Fruit fly (Drosophila melanogaster) whole organism, pupa: ENCODE measurements around the gene Set2.

Source experiments
- CG10348 ChIP-seq: fragments of 200-800 bp; sonication (Bioruptor generic); IDR thresholded peaks from 2 replicates; pipeline ENCODE4 v1.3.6; 2022; ENCODE audit warnings: missing biosample characterization, missing genetic modification characterization
- CG12605 ChIP-seq: fragments of 200-800 bp; sonication (Bioruptor generic); IDR thresholded peaks from 2 replicates; pipeline ENCODE4 v1.3.6; 2022; ENCODE audit warnings: missing biosample characterization, missing genetic modification characterization
- CG13204 ChIP-seq: fragments of 200-800 bp; sonication (Bioruptor generic); optimal IDR thresholded peaks from 2 replicates; lab custom pipeline; 2018; ENCODE audit warnings: missing biosample characterization, mild to moderate bottlenecking, missing genetic modification characterization, moderate library complexity
- CG14655 ChIP-seq: fragments of 200-800 bp; sonication (Bioruptor generic); optimal IDR thresholded peaks from 3 replicates; lab custom pipeline; 2017; ENCODE audit warnings: mild to moderate bottlenecking, missing biosample characterization, missing genetic modification reagents, missing genetic modification characterization
- CG15710 ChIP-seq: fragments of 200-800 bp; sonication (Bioruptor generic); optimal IDR thresholded peaks from 2 replicates; lab custom pipeline; 2018; ENCODE audit warnings: missing biosample characterization, mild to moderate bottlenecking, missing genetic modification characterization, moderate library complexity
- CG17806 ChIP-seq: fragments of 200-800 bp; sonication (Bioruptor generic); optimal IDR thresholded peaks from 2 replicates; lab custom pipeline; 2018; ENCODE audit warnings: missing biosample characterization, mild to moderate bottlenecking, missing genetic modification characterization, moderate library complexity
- CG32121 ChIP-seq: fragments of 200-800 bp; sonication (Bioruptor generic); IDR thresholded peaks from 2 replicates; pipeline ENCODE4 v1.3.6; 2022; ENCODE audit warnings: missing biosample characterization, missing genetic modification characterization
- CG34367 ChIP-seq: fragments of 200-800 bp; sonication (Bioruptor generic); optimal IDR thresholded peaks from 2 replicates; lab custom pipeline; 2018; ENCODE audit warnings: missing biosample characterization, mild to moderate bottlenecking, missing genetic modification characterization
- CG4496 ChIP-seq: fragments of 200-800 bp; sonication (Bioruptor generic); IDR thresholded peaks from 3 replicates; pipeline ENCODE4 v1.3.6; 2022; ENCODE audit warnings: missing biosample characterization, missing genetic modification characterization
- CG8159 ChIP-seq: fragments of 200-800 bp; sonication (Bioruptor generic); optimal IDR thresholded peaks from 3 replicates; lab custom pipeline; 2018; ENCODE audit warnings: missing biosample characterization, mild to moderate bottlenecking, missing genetic modification characterization, moderate library complexity
- CG8301 ChIP-seq: fragments of 200-800 bp; sonication (Bioruptor generic); optimal IDR thresholded peaks from 2 replicates; lab custom pipeline; 2018; ENCODE audit warnings: missing biosample characterization, mild to moderate bottlenecking, missing genetic modification characterization
- CG9948 ChIP-seq: fragments of 200-800 bp; sonication (Bioruptor generic); optimal IDR thresholded peaks from 2 replicates; lab custom pipeline; 2018; ENCODE audit warnings: missing biosample characterization, mild to moderate bottlenecking, missing genetic modification characterization, moderate library complexity
- D1 ChIP-seq: fragments of 200-800 bp; sonication (Bioruptor generic); optimal IDR thresholded peaks from 2 replicates; lab custom pipeline; 2018; ENCODE audit warnings: missing biosample characterization, mild to moderate bottlenecking, missing genetic modification characterization, moderate library complexity
- EcR ChIP-seq: fragments of 200-800 bp; sonication (Bioruptor generic); optimal IDR thresholded peaks from 3 replicates; lab custom pipeline; 2019; ENCODE audit warnings: missing biosample characterization, missing genetic modification characterization, mild to moderate bottlenecking, moderate library complexity, missing genetic modification reagents
- Ets98B ChIP-seq: fragments of 200-800 bp; sonication (Bioruptor generic); IDR thresholded peaks from 2 replicates; pipeline ENCODE4 v1.3.6; 2022; ENCODE audit warnings: missing biosample characterization, missing genetic modification characterization
- Pif1A ChIP-seq: fragments of 200-800 bp; sonication (Bioruptor generic); optimal IDR thresholded peaks from 3 replicates; lab custom pipeline; 2016; ENCODE audit warnings: missing biosample characterization, missing genetic modification characterization
- Pif1B ChIP-seq: fragments of 200-800 bp; sonication (Bioruptor generic); optimal IDR thresholded peaks from 3 replicates; lab custom pipeline; 2016; ENCODE audit warnings: missing biosample characterization, missing genetic modification characterization
- Snoo ChIP-seq: fragments of 200-800 bp; sonication (Bioruptor generic); optimal IDR thresholded peaks from 3 replicates; lab custom pipeline; 2017; ENCODE audit warnings: missing biosample characterization, mild to moderate bottlenecking, missing genetic modification characterization, inconsistent platforms
- fd96Ca ChIP-seq: fragments of 200-800 bp; sonication (Bioruptor generic); IDR thresholded peaks from 3 replicates; pipeline ENCODE4 v1.3.6; 2022; ENCODE audit warnings: missing biosample characterization, missing genetic modification characterization
- gl ChIP-seq: fragments of 200-800 bp; sonication (Bioruptor generic); optimal IDR thresholded peaks from 2 replicates; lab custom pipeline; 2018; ENCODE audit warnings: missing biosample characterization, mild to moderate bottlenecking, missing genetic modification characterization
- rn ChIP-seq: fragments of 200-800 bp; sonication (Bioruptor generic); IDR thresholded peaks from 2 replicates; pipeline ENCODE4 v1.3.6; 2022; ENCODE audit warnings: missing biosample characterization, missing genetic modification characterization

The Set2 gene

DNA sequence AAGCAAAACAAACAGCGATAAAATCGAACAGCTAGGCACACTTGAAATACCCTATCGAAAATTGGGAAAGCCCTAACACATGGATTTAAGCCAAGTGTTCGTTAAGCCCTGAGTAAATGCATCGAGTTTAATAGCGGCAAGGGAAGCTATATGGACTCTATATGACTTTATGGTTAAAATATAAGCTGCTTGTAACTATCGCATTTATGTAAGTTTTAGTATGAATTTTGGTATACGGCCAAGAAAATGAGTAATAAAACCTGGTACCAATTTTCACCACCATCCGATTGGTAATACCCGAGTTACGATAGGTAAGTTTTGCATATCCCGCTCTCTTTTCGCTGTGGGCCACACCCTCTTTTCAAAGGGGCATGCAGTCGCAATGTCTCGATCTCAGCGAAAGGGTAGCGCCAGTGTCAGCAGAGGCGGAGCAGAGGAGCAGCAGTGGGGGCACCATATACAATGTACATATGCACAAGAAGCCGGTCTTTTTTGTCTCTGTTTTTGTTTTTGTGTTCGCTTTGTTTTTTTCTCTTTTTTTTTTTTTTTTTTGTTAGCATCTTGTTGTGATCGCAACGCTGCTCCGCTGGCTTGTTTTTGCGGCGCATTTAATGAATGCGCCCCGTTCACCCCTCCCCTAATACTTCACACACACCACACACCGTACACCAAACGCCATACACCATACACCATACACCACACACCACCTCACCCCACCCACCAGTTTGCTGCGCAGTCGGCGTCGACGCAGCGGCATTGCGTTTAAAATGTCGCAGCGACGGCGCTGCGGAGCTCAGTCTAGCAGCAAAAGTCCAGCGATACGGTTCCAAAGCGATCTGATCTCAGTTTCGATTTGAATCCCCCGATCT lies 8.8 kb upstream of the Set2 start, which contains the start of gene GstT4:
Gene GstT4, plus strand, starts transcription at position 788 of the 869 bp plus-strand sequence.
- TF ChIP-seq gl (tag; lab: Kevin White, UChicago) (peak; percentile 97), CG8301 (tag; lab: Kevin White, UChicago) (peak; percentile 69), CG15710 (peak; percentile 86), D1 (tag; lab: Kevin White, UChicago) (peak; percentile 2), CG17806 (peak; percentile 84), CG4496 (GFP tag; lab: Robert Waterston, UW) (peak; percentile 99), CG9948 (tag; lab: Kevin White, UChicago) (peak; percentile 84), Snoo (tag; lab: Kevin White, UChicago) (peak; percentile 84), CG10348 (peak; percentile 55), fd96Ca (peak; percentile 98), CG32121 (peak; percentile 97), CG34367 (tag; lab: Kevin White, UChicago) (peak; percentile 90), Pif1A (peak; percentile 97), Ets98B (GFP tag; lab: Robert Waterston, UW) (peak; percentile 98), CG12605 (GFP tag; lab: Robert Waterston, UW) (peak; percentile 100), CG13204 (GFP tag; lab: Kevin White, UChicago) (peak; percentile 97), Pif1B (GFP tag; lab: Kevin White, UChicago) (peak; percentile 97), EcR (GFP tag; lab: Kevin White, UChicago) (peak; percentile 72), CG8159 (tag; lab: Kevin White, UChicago) (peak; percentile 81), CG14655 (GFP tag; lab: Kevin White, UChicago) (peak; percentile 83), rn (GFP tag; lab: Robert Waterston, UW) (peak; percentile 93)

DNA sequence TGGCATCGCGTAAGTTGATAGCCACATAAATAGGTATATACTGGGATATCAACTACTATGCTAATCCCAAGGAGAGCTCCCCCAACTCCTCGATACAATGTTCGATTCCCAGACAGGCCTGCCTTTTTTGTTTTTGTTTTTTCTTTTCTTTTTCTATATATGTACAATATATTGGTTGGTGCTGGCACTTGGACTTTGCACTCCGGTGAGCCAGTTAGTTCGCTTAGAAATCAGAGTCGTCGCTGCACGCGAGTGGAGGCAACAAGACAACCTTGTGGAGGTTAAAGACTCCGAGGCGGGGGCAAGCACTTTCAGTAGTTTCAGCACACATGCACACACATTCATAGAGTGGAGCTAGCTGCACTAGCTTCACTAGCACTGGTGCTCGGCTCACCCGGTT lies 6.7 kb upstream of the Set2 start:
- TF ChIP-seq gl (tag; lab: Kevin White, UChicago) (peak; percentile 54), EcR (GFP tag; lab: Kevin White, UChicago) (peak; percentile 82), Snoo (tag; lab: Kevin White, UChicago) (no peak), rn (GFP tag; lab: Robert Waterston, UW) (no peak), CG9948 (tag; lab: Kevin White, UChicago) (no peak), CG8159 (tag; lab: Kevin White, UChicago) (no peak), D1 (tag; lab: Kevin White, UChicago) (no peak), CG10348 (no peak), Pif1B (GFP tag; lab: Kevin White, UChicago) (no peak), CG14655 (GFP tag; lab: Kevin White, UChicago) (peak; percentile 53), Ets98B (GFP tag; lab: Robert Waterston, UW) (peak; percentile 18; the same call in 1 of the 2 replicates), CG13204 (GFP tag; lab: Kevin White, UChicago) (peak; percentile 40), CG8301 (tag; lab: Kevin White, UChicago) (peak; percentile 2), CG12605 (GFP tag; lab: Robert Waterston, UW) (peak; percentile 41), CG4496 (GFP tag; lab: Robert Waterston, UW) (peak; percentile 54; the same call in 2 of the 3 replicates), Pif1A (peak; percentile 60), CG17806 (no peak), CG15710 (no peak), fd96Ca (0 out of 3 replicates have a peak, but pooled peaks have one; percentile 47), CG34367 (tag; lab: Kevin White, UChicago) (no peak), CG32121 (no peak)

DNA sequence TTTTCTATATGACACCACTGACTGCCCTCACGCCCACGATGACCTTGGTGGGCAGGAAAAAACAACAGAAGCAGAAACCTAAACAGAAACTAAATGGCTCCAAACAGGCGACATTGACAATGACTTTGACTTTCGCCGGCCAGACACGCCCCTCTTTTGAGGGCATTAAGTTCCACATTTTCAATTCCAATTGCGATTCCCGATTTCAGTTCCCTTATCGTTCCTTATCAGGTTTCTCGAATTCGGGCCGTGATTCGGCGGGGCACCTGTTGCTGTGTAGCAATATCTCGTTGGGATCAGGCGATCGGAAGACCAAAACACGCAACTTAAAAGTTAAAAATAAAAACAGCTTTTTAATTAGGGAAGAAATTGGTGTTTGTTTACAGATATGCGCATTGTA lies 5.4 kb upstream of the Set2 start:
- no peak for TF ChIP-seq CG8159 (tag; lab: Kevin White, UChicago)
- no peak for TF ChIP-seq Pif1A
- TF ChIP-seq Ets98B (GFP tag; lab: Robert Waterston, UW) = no peak
- TF ChIP-seq CG34367 (tag; lab: Kevin White, UChicago) = no peak
- TF ChIP-seq rn (GFP tag; lab: Robert Waterston, UW) = no peak
- TF ChIP-seq CG15710 = no peak
- no peak for TF ChIP-seq D1 (tag; lab: Kevin White, UChicago)
- no peak for TF ChIP-seq EcR (GFP tag; lab: Kevin White, UChicago)
- TF ChIP-seq Pif1B (GFP tag; lab: Kevin White, UChicago) = no peak
- no peak for TF ChIP-seq CG10348
- no peak for TF ChIP-seq CG12605 (GFP tag; lab: Robert Waterston, UW)
- TF ChIP-seq CG14655 (GFP tag; lab: Kevin White, UChicago) = no peak
- no peak for TF ChIP-seq CG32121
- no peak for TF ChIP-seq fd96Ca
- TF ChIP-seq CG13204 (GFP tag; lab: Kevin White, UChicago) = no peak

DNA sequence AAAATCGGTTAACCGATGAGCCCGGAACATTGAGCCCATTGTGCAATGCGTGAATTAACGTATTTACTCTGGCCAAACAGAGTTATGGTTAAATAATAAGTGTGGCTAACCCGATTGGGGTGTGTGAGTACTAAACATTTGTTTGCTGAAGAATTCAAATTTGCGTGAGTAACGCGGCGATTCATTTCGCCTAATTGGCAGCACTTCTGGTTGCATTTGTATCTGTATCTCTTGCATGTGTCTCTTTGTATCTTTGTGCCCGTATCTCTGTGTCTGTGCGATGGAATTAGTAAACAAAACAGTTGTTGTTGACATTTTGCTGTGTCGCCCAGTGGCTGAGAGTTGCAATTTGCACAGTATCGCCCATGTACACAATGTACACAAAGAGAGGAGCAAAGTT lies 2.2 kb upstream of the Set2 start:
- no peak for TF ChIP-seq Pif1A
- no peak; the same call in 2 of the 3 replicates for TF ChIP-seq CG4496 (GFP tag; lab: Robert Waterston, UW)
- no peak for TF ChIP-seq CG15710
- TF ChIP-seq gl (tag; lab: Kevin White, UChicago) = no peak
- no peak for TF ChIP-seq CG32121
- no peak for TF ChIP-seq CG8301 (tag; lab: Kevin White, UChicago)
- no peak for TF ChIP-seq rn (GFP tag; lab: Robert Waterston, UW)
- no peak for TF ChIP-seq CG9948 (tag; lab: Kevin White, UChicago)
- TF ChIP-seq CG13204 (GFP tag; lab: Kevin White, UChicago) = no peak
- TF ChIP-seq CG10348 = no peak

DNA sequence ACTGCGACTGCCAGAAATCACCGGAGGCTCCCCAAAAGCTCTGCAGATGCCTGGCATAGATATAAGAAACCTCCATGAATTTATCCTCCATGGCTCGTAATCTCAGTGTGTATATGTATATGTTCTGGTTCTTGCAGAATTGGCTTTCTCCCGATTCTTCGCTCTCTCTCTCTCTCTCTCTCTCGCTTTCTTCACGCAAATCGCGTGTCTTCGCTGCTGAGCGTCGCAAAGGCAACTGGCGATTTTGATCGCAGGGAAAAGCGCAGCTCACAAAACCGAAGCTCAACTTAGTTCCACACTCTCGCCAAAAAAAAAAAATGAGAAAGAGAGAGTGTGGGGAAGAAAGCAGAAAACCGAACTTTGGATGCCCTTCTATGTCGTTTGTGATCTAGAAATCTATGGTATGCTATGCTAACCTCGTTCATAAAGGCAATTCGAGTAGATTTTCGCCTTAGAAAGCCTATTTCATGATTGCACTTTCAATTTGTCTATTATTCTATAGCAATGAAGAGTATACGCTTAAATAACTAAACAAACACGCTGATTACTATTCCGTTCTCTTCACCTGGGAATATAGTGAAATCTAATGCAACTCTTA lies 1.6 kb upstream of the Set2 start:
- peak; percentile 7; the same call in 1 of the 3 replicates for TF ChIP-seq CG4496 (GFP tag; lab: Robert Waterston, UW)
- peak; percentile 52; the same call in 1 of the 2 replicates for TF ChIP-seq Ets98B (GFP tag; lab: Robert Waterston, UW)
- TF ChIP-seq CG15710 = no peak
- no peak for TF ChIP-seq CG32121
- TF ChIP-seq CG8301 (tag; lab: Kevin White, UChicago) = no peak
- no peak for TF ChIP-seq Pif1A
- no peak for TF ChIP-seq rn (GFP tag; lab: Robert Waterston, UW)
- TF ChIP-seq CG12605 (GFP tag; lab: Robert Waterston, UW) = 0 out of 2 replicates have a peak, but pooled peaks have one; percentile 10
- TF ChIP-seq fd96Ca = peak; percentile 65; the same call in 2 of the 3 replicates
- peak; percentile 5 for TF ChIP-seq Pif1B (GFP tag; lab: Kevin White, UChicago)
